Worm (Caenorhabditis elegans) whole organism, L1 larva: Measurements from ENCODE around the gene glb-9.

Experiments
- C04F5.9 ChIP-seq: sonication (generic microtip); optimal IDR thresholded peaks from 2 replicates; lab custom pipeline; 2016; ENCODE audit warnings: missing genetic modification characterization, missing compliant biosample characterization
- Y116A8C.19 ChIP-seq: sonication (generic microtip); optimal IDR thresholded peaks from 2 replicates; lab custom pipeline; 2016; ENCODE audit warnings: missing compliant biosample characterization, missing genetic modification characterization, borderline replicate concordance
- aha-1 ChIP-seq: fragments of 150-350 bp; optimal IDR thresholded peaks from 2 replicates; lab custom pipeline; 2014; ENCODE audit warnings: missing biosample characterization, missing genetic modification characterization
- aly-2 ChIP-seq: fragments of 150-350 bp; optimal IDR thresholded peaks from 2 replicates; lab custom pipeline; 2014; ENCODE audit warnings: missing biosample characterization, missing genetic modification characterization
- ceh-63 ChIP-seq: fragments of 200-800 bp; sonication (Bioruptor generic); optimal IDR thresholded peaks from 2 replicates; lab custom pipeline; 2018; ENCODE audit warnings: mild to moderate bottlenecking, missing genetic modification characterization, missing compliant biosample characterization
- ceh-8 ChIP-seq: fragments of 200-800 bp; sonication (Bioruptor generic); optimal IDR thresholded peaks from 2 replicates; lab custom pipeline; 2018; ENCODE audit warnings: mild to moderate bottlenecking, missing genetic modification characterization, moderate library complexity, missing compliant biosample characterization
- ceh-82 ChIP-seq, 3 experiments: fragments of 150-350 bp in 1 of 3; sonication (generic microtip) in 2 of 3; optimal IDR thresholded peaks; 2 replicates each; lab custom pipeline; 2014 to 2017; ENCODE audit warnings: missing biosample characterization in 3 of 3, missing genetic modification characterization in 3 of 3
- ceh-90 ChIP-seq: sonication (generic microtip); optimal IDR thresholded peaks from 2 replicates; lab custom pipeline; 2016; ENCODE audit warnings: missing genetic modification characterization, missing compliant biosample characterization
- efl-1 ChIP-seq, 4 experiments: fragments of 150-350 bp; optimal IDR thresholded peaks in 3 of 4; peaks in 1 of 4; 1 replicate in 1 of 4; 2 replicates in 3 of 4; lab custom pipeline; 2014; ENCODE audit warnings: missing biosample characterization in 2 of 4, missing genetic modification characterization in 2 of 4, missing genetic modification reagents in 2 of 4
- elt-3 ChIP-seq, 6 experiments: fragments of 150-350 bp in 1 of 6; sonication (generic microtip); optimal IDR thresholded peaks; 2 replicates each; lab custom pipeline; 2017 to 2018; ENCODE audit warnings: missing biosample characterization in 6 of 6, missing genetic modification characterization in 6 of 6, inconsistent platforms in 1 of 6
- ets-5 ChIP-seq: fragments of 200-800 bp; sonication (Bioruptor generic); IDR thresholded peaks from 2 replicates; pipeline ENCODE4 v1.3.6; 2022; ENCODE audit warnings: missing genetic modification characterization, missing compliant biosample characterization
- fkh-10 ChIP-seq: sonication (generic microtip); optimal IDR thresholded peaks from 2 replicates; lab custom pipeline; 2017; ENCODE audit warnings: missing biosample characterization, missing genetic modification reagents, missing genetic modification characterization
- fkh-8 ChIP-seq: sonication (generic microtip); optimal IDR thresholded peaks from 2 replicates; lab custom pipeline; 2016; ENCODE audit warnings: mild to moderate bottlenecking, missing genetic modification characterization, missing compliant biosample characterization
- grh-1 ChIP-seq: fragments of 200-800 bp; sonication (Bioruptor generic); IDR thresholded peaks from 2 replicates; pipeline ENCODE4 v1.3.6; 2022; ENCODE audit warnings: missing genetic modification reagents, missing genetic modification characterization, missing compliant biosample characterization
- hlh-17 ChIP-seq: fragments of 200-800 bp; sonication (Bioruptor generic); optimal IDR thresholded peaks from 2 replicates; lab custom pipeline; 2018; ENCODE audit warnings: missing genetic modification characterization, mild to moderate bottlenecking, missing compliant biosample characterization, moderate library complexity, borderline replicate concordance
- hpl-2 ChIP-seq: fragments of 150-350 bp; optimal IDR thresholded peaks from 2 replicates; lab custom pipeline; 2014; ENCODE audit warnings: missing biosample characterization, missing genetic modification reagents, missing genetic modification characterization
- irx-1 ChIP-seq: sonication (generic microtip); optimal IDR thresholded peaks from 2 replicates; lab custom pipeline; 2016; ENCODE audit warnings: missing genetic modification characterization, missing compliant biosample characterization
- isw-1 ChIP-seq: fragments of 200-800 bp; sonication (Bioruptor generic); IDR thresholded peaks from 2 replicates; pipeline ENCODE4 v1.3.6; 2022; ENCODE audit warnings: missing genetic modification characterization, missing compliant biosample characterization
- lin-13 ChIP-seq: fragments of 150-350 bp; optimal IDR thresholded peaks from 2 replicates; lab custom pipeline; 2014; ENCODE audit warnings: missing biosample characterization, missing genetic modification reagents, missing genetic modification characterization
- lin-14 ChIP-seq: fragments of 200-800 bp; sonication (Bioruptor generic); optimal IDR thresholded peaks from 2 replicates; lab custom pipeline; 2018; ENCODE audit warnings: mild to moderate bottlenecking, missing genetic modification characterization, moderate library complexity, missing compliant biosample characterization
- lin-15B ChIP-seq: fragments of 150-350 bp; sonication (generic microtip); optimal IDR thresholded peaks from 3 replicates; lab custom pipeline; 2014; ENCODE audit warnings: missing biosample characterization, missing genetic modification characterization
- lin-39 ChIP-seq: fragments of 150-350 bp; optimal IDR thresholded peaks from 2 replicates; lab custom pipeline; 2014; ENCODE audit warnings: missing biosample characterization, missing genetic modification reagents, missing genetic modification characterization
- lsy-2 ChIP-seq, 2 experiments: fragments of 150-350 bp; optimal IDR thresholded peaks; 2 replicates each; lab custom pipeline; 2014; ENCODE audit warnings: missing biosample characterization in 2 of 2, missing genetic modification characterization in 2 of 2
- mab-9 ChIP-seq: fragments of 200-800 bp; sonication (Bioruptor generic); IDR thresholded peaks from 2 replicates; pipeline ENCODE4 v1.3.6; 2022; ENCODE audit warnings: missing genetic modification reagents, missing genetic modification characterization, missing compliant biosample characterization
- mef-2 ChIP-seq: fragments of 150-350 bp; optimal IDR thresholded peaks from 2 replicates; lab custom pipeline; 2014; ENCODE audit warnings: missing biosample characterization, missing genetic modification characterization
- mep-1 ChIP-seq: fragments of 150-350 bp; optimal IDR thresholded peaks from 2 replicates; lab custom pipeline; 2014; ENCODE audit warnings: missing biosample characterization, missing genetic modification characterization
- nhr-11 ChIP-seq: fragments of 150-350 bp; optimal IDR thresholded peaks from 2 replicates; lab custom pipeline; 2014; ENCODE audit warnings: missing biosample characterization, missing genetic modification characterization
- nhr-19 ChIP-seq: fragments of 200-800 bp; sonication (Bioruptor generic); conservative IDR thresholded peaks from 2 replicates; pipeline ENCODE4 v1.3.6; 2022; ENCODE audit warnings: missing genetic modification characterization, missing compliant biosample characterization
- nhr-28 ChIP-seq: fragments of 150-350 bp; optimal IDR thresholded peaks from 2 replicates; lab custom pipeline; 2014; ENCODE audit warnings: missing biosample characterization, missing genetic modification characterization
- nhr-47 ChIP-seq: sonication (generic microtip); optimal IDR thresholded peaks from 2 replicates; lab custom pipeline; 2016; ENCODE audit warnings: mild to moderate bottlenecking, missing genetic modification characterization, moderate library complexity, missing compliant biosample characterization
- nhr-77 ChIP-seq: fragments of 150-350 bp; optimal IDR thresholded peaks from 2 replicates; lab custom pipeline; 2014; ENCODE audit warnings: missing biosample characterization, missing genetic modification characterization
- nhr-85 ChIP-seq: sonication (generic microtip); peaks from one replicate; lab custom pipeline; 2016; ENCODE audit warnings: missing genetic modification characterization, inconsistent platforms, missing compliant biosample characterization
- nhr-90 ChIP-seq: sonication (generic microtip); optimal IDR thresholded peaks from 2 replicates; lab custom pipeline; 2016; ENCODE audit warnings: mild to moderate bottlenecking, missing genetic modification characterization, missing compliant biosample characterization; ENCODE audit not compliant: poor library complexity
- rnt-1 ChIP-seq: sonication (generic microtip); optimal IDR thresholded peaks from 2 replicates; lab custom pipeline; 2016; ENCODE audit warnings: mild to moderate bottlenecking, missing genetic modification characterization, moderate library complexity, missing compliant biosample characterization
- snpc-4 ChIP-seq: fragments of 150-350 bp; optimal IDR thresholded peaks from 2 replicates; lab custom pipeline; 2014; ENCODE audit warnings: missing biosample characterization, missing genetic modification characterization
- sox-4 ChIP-seq: sonication (generic microtip); optimal IDR thresholded peaks from 2 replicates; lab custom pipeline; 2016; ENCODE audit warnings: missing genetic modification characterization, missing compliant biosample characterization
- sup-37 ChIP-seq: fragments of 200-800 bp; sonication (Bioruptor generic); optimal IDR thresholded peaks from 2 replicates; lab custom pipeline; 2018; ENCODE audit warnings: mild to moderate bottlenecking, missing genetic modification characterization, missing compliant biosample characterization
- tbx-2 ChIP-seq: sonication (generic microtip); optimal IDR thresholded peaks from 2 replicates; lab custom pipeline; 2016; ENCODE audit warnings: missing genetic modification characterization, missing compliant biosample characterization
- tlp-1 ChIP-seq: fragments of 150-350 bp; optimal IDR thresholded peaks from 2 replicates; lab custom pipeline; 2014; ENCODE audit warnings: missing biosample characterization, missing genetic modification characterization
- unc-130 ChIP-seq: fragments of 150-350 bp; optimal IDR thresholded peaks from 2 replicates; lab custom pipeline; 2017; ENCODE audit warnings: missing biosample characterization, missing genetic modification characterization, inconsistent platforms
- unc-30 ChIP-seq: sonication (generic microtip); optimal IDR thresholded peaks from 2 replicates; lab custom pipeline; 2017; ENCODE audit warnings: missing biosample characterization, missing genetic modification characterization
- zag-1 ChIP-seq: fragments of 150-350 bp; optimal IDR thresholded peaks from 2 replicates; lab custom pipeline; 2014; ENCODE audit warnings: missing biosample characterization, missing genetic modification characterization
- zip-4 ChIP-seq: fragments of 200-800 bp; sonication (Bioruptor generic); optimal IDR thresholded peaks from 2 replicates; lab custom pipeline; 2018; ENCODE audit warnings: mild to moderate bottlenecking, missing genetic modification characterization, moderate library complexity, missing compliant biosample characterization
- ztf-11 ChIP-seq, 2 experiments: sonication (generic microtip); optimal IDR thresholded peaks; 2 replicates each; lab custom pipeline; 2016 to 2017; ENCODE audit warnings: missing genetic modification characterization in 2 of 2, missing biosample characterization in 1 of 2, missing compliant biosample characterization in 1 of 2
- ztf-4 ChIP-seq: fragments of 150-350 bp; optimal IDR thresholded peaks from 2 replicates; lab custom pipeline; 2014; ENCODE audit warnings: missing biosample characterization, missing genetic modification characterization

glb-9 gene

DNA sequence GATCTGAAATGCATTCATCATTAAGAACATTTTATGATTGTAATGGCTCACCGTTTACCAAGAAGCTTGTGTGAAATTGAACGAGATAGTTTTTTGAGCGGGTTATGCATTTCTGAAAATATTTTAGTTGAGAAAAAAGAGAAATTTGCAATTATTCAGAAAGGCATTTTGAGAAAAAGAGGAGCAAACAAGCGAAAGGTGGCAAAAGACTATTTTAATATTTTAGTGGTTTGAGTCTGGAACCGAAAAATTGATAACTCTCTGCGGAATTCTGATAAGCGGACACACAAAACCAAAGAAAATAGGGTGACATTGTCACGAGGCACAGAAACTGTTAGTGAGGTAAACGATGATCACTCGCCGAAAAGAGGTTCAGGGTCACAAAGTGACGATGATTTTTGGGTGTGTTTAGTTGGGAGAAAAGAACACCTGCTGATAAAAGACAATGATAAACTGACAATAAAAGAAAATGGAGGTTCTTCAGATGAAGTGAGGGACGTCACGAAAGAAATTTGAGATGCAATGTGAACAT is 35.7 kb upstream of the glb-9 start (continued):
- TF ChIP-seq unc-30 (tag; lab: Kevin White, UChicago) (no peak), aha-1 (tag; lab: Kevin White, UChicago) (no peak), isw-1 (GFP tag; lab: Robert Waterston, UW) (no peak), nhr-47 (no peak), fkh-10 (GFP tag; lab: Kevin White, UChicago) (no peak), ceh-8 (GFP tag; lab: Kevin White, UChicago) (no peak), lin-14 (GFP tag; lab: Kevin White, UChicago) (peak; percentile 70), nhr-19 (GFP tag; lab: Robert Waterston, UW) (peak; percentile 27; the same call in 1 of the 2 replicates), lin-39 (tag; lab: Kevin White, UChicago) (no peak), snpc-4 (no peak), lsy-2 (tag; optimal IDR thresholded peaks at IDR 0.05; lab: Kevin White, UChicago) (no peak), Y116A8C.19 (no peak), nhr-85 (tag; lab: Kevin White, UChicago) (peak; percentile 53), sup-37 (GFP tag; lab: Kevin White, UChicago) (no peak), ceh-82 (tag; optimal IDR thresholded peaks at IDR 0.05; lab: Kevin White, UChicago) (no peak), nhr-11 (tag; lab: Kevin White, UChicago) (no peak), elt-3 (tag; optimal IDR thresholded peaks at IDR 0.05; lab: Kevin White, UChicago) (peak in 1 of 6 experiments; percentile 32), ztf-4 (tag; lab: Kevin White, UChicago) (no peak), rnt-1 (tag; lab: Kevin White, UChicago) (no peak), ztf-11 (tag; optimal IDR thresholded peaks at IDR 0.05; lab: Kevin White, UChicago) (no peak), ceh-90 (tag; lab: Kevin White, UChicago) (no peak), grh-1 (GFP tag; lab: Robert Waterston, UW) (no peak), hlh-17 (GFP tag; lab: Kevin White, UChicago) (no peak), aly-2 (tag; lab: Kevin White, UChicago) (no peak), nhr-90 (tag; lab: Kevin White, UChicago) (peak; percentile 37), nhr-77 (no peak), sox-4 (no peak), unc-130 (tag; lab: Kevin White, UChicago) (no peak), ceh-63 (GFP tag; lab: Kevin White, UChicago) (no peak), zip-4 (no peak), tbx-2 (tag; lab: Kevin White, UChicago) (no peak), lin-15B (no peak), zag-1 (no peak), fkh-8 (tag; lab: Kevin White, UChicago) (no peak)

DNA sequence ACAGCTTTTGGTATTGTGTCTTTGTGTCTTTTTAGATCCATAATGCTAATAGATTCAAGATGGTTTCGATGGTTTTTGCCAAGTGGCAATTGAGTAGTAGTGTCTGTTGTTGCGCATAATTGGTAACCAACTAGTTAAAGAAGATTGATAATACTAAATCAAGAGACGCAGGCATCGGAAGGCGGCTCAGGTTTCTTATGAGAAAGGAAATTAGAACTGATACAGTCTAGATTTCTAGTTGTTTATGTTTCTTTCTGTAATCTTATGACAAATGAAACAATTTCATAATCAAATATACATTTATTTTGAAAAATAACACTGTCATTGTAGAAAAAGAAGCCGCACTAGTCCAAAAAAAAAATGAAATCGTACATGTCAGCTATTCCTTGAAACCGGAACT is 34.7 kb upstream of the glb-9 start, which contains the start of gene ZK1290.10:
TSS of gene ZK1290.10 (minus strand) at position 101 of the 400 bp plus-strand sequence.
- TF ChIP-seq lin-13 (no peak), tlp-1 (tag; lab: Kevin White, UChicago) (no peak), hpl-2 (no peak), mep-1 (tag; lab: Kevin White, UChicago) (no peak), irx-1 (tag; lab: Kevin White, UChicago) (no peak), hlh-17 (GFP tag; lab: Kevin White, UChicago) (no peak), mef-2 (tag; lab: Kevin White, UChicago) (no peak), ztf-4 (tag; lab: Kevin White, UChicago) (no peak), unc-30 (tag; lab: Kevin White, UChicago) (no peak), efl-1 (optimal IDR thresholded peaks at IDR 0.05; lab: Kevin White, UChicago) (no peak), efl-1 (GFP tag; optimal IDR thresholded peaks at IDR 0.05 in 1 of 2; lab: Kevin White, UChicago) (no peak), nhr-28 (tag; lab: Kevin White, UChicago) (no peak), mab-9 (GFP tag; lab: Robert Waterston, UW) (no peak), ets-5 (GFP tag; lab: Robert Waterston, UW) (no peak), C04F5.9 (tag; lab: Kevin White, UChicago) (no peak), ceh-63 (GFP tag; lab: Kevin White, UChicago) (no peak)
